Worm (Caenorhabditis elegans) whole organism, L1 larva: ENCODE measurements around the gene nhr-117.

Source experiments
- aha-1 ChIP-seq: fragments of 150-350 bp; optimal IDR thresholded peaks from 2 replicates; lab custom pipeline; 2014; ENCODE audit warnings: missing biosample characterization, missing genetic modification characterization
- aly-2 ChIP-seq: fragments of 150-350 bp; optimal IDR thresholded peaks from 2 replicates; lab custom pipeline; 2014; ENCODE audit warnings: missing biosample characterization, missing genetic modification characterization
- ceh-90 ChIP-seq: sonication (generic microtip); optimal IDR thresholded peaks from 2 replicates; lab custom pipeline; 2016; ENCODE audit warnings: missing genetic modification characterization, missing compliant biosample characterization
- ces-1 ChIP-seq: fragments of 150-350 bp; optimal IDR thresholded peaks from 2 replicates; lab custom pipeline; 2014; ENCODE audit warnings: missing biosample characterization, missing genetic modification reagents, missing genetic modification characterization
- efl-1 ChIP-seq, 4 experiments: fragments of 150-350 bp; optimal IDR thresholded peaks in 3 of 4; peaks in 1 of 4; 1 replicate in 1 of 4; 2 replicates in 3 of 4; lab custom pipeline; 2014; ENCODE audit warnings: missing biosample characterization in 2 of 4, missing genetic modification characterization in 2 of 4, missing genetic modification reagents in 2 of 4
- egl-13 ChIP-seq: sonication (generic microtip); optimal IDR thresholded peaks from 2 replicates; lab custom pipeline; 2016; ENCODE audit warnings: missing genotype, missing genetic modification reagents, missing genetic modification characterization, missing compliant biosample characterization
- elt-3 ChIP-seq, 6 experiments: fragments of 150-350 bp in 1 of 6; sonication (generic microtip); optimal IDR thresholded peaks; 2 replicates each; lab custom pipeline; 2017 to 2018; ENCODE audit warnings: missing biosample characterization in 6 of 6, missing genetic modification characterization in 6 of 6, inconsistent platforms in 1 of 6
- ets-5 ChIP-seq: fragments of 200-800 bp; sonication (Bioruptor generic); IDR thresholded peaks from 2 replicates; pipeline ENCODE4 v1.3.6; 2022; ENCODE audit warnings: missing genetic modification characterization, missing compliant biosample characterization
- grh-1 ChIP-seq: fragments of 200-800 bp; sonication (Bioruptor generic); IDR thresholded peaks from 2 replicates; pipeline ENCODE4 v1.3.6; 2022; ENCODE audit warnings: missing genetic modification reagents, missing genetic modification characterization, missing compliant biosample characterization
- hlh-4 ChIP-seq: sonication (generic microtip); optimal IDR thresholded peaks from 2 replicates; lab custom pipeline; 2016; ENCODE audit warnings: mild to moderate bottlenecking, missing genetic modification characterization, missing compliant biosample characterization
- isw-1 ChIP-seq: fragments of 200-800 bp; sonication (Bioruptor generic); IDR thresholded peaks from 2 replicates; pipeline ENCODE4 v1.3.6; 2022; ENCODE audit warnings: missing genetic modification characterization, missing compliant biosample characterization
- jun-1 ChIP-seq: fragments of 150-350 bp; optimal IDR thresholded peaks from 2 replicates; lab custom pipeline; 2014; ENCODE audit warnings: missing biosample characterization, missing genetic modification reagents, missing genetic modification characterization
- lin-35 ChIP-seq, 2 experiments: fragments of 150-350 bp; optimal IDR thresholded peaks; 2 replicates each; lab custom pipeline; 2014; ENCODE audit warnings: missing biosample characterization in 2 of 2, missing genetic modification characterization in 2 of 2, missing genetic modification reagents in 2 of 2
- lir-3 ChIP-seq: sonication (generic microtip); optimal IDR thresholded peaks from 2 replicates; lab custom pipeline; 2016; ENCODE audit warnings: mild to moderate bottlenecking, missing genetic modification characterization, moderate library complexity, missing compliant biosample characterization; ENCODE audit not compliant: poor library complexity
- mef-2 ChIP-seq: fragments of 150-350 bp; optimal IDR thresholded peaks from 2 replicates; lab custom pipeline; 2014; ENCODE audit warnings: missing biosample characterization, missing genetic modification characterization
- nhr-19 ChIP-seq: fragments of 200-800 bp; sonication (Bioruptor generic); conservative IDR thresholded peaks from 2 replicates; pipeline ENCODE4 v1.3.6; 2022; ENCODE audit warnings: missing genetic modification characterization, missing compliant biosample characterization
- nhr-20 ChIP-seq: sonication (generic microtip); optimal IDR thresholded peaks from 2 replicates; lab custom pipeline; 2016; ENCODE audit warnings: mild to moderate bottlenecking, missing genetic modification characterization, missing compliant biosample characterization
- nhr-28 ChIP-seq: fragments of 150-350 bp; optimal IDR thresholded peaks from 2 replicates; lab custom pipeline; 2014; ENCODE audit warnings: missing biosample characterization, missing genetic modification characterization
- nhr-47 ChIP-seq: sonication (generic microtip); optimal IDR thresholded peaks from 2 replicates; lab custom pipeline; 2016; ENCODE audit warnings: mild to moderate bottlenecking, missing genetic modification characterization, moderate library complexity, missing compliant biosample characterization
- nhr-71 ChIP-seq: sonication (generic microtip); optimal IDR thresholded peaks from 2 replicates; lab custom pipeline; 2016; ENCODE audit warnings: mild to moderate bottlenecking, missing genetic modification characterization, moderate library complexity, missing compliant biosample characterization
- nhr-85 ChIP-seq: sonication (generic microtip); peaks from one replicate; lab custom pipeline; 2016; ENCODE audit warnings: missing genetic modification characterization, inconsistent platforms, missing compliant biosample characterization
- rnt-1 ChIP-seq: sonication (generic microtip); optimal IDR thresholded peaks from 2 replicates; lab custom pipeline; 2016; ENCODE audit warnings: mild to moderate bottlenecking, missing genetic modification characterization, moderate library complexity, missing compliant biosample characterization
- snpc-4 ChIP-seq: fragments of 150-350 bp; optimal IDR thresholded peaks from 2 replicates; lab custom pipeline; 2014; ENCODE audit warnings: missing biosample characterization, missing genetic modification characterization
- tbx-2 ChIP-seq: sonication (generic microtip); optimal IDR thresholded peaks from 2 replicates; lab custom pipeline; 2016; ENCODE audit warnings: missing genetic modification characterization, missing compliant biosample characterization
- tlp-1 ChIP-seq: fragments of 150-350 bp; optimal IDR thresholded peaks from 2 replicates; lab custom pipeline; 2014; ENCODE audit warnings: missing biosample characterization, missing genetic modification characterization
- unc-130 ChIP-seq: fragments of 150-350 bp; optimal IDR thresholded peaks from 2 replicates; lab custom pipeline; 2017; ENCODE audit warnings: missing biosample characterization, missing genetic modification characterization, inconsistent platforms
- unc-30 ChIP-seq: sonication (generic microtip); optimal IDR thresholded peaks from 2 replicates; lab custom pipeline; 2017; ENCODE audit warnings: missing biosample characterization, missing genetic modification characterization
- unc-86 ChIP-seq: sonication (generic microtip); optimal IDR thresholded peaks from 2 replicates; lab custom pipeline; 2016; ENCODE audit warnings: missing genetic modification characterization, missing compliant biosample characterization
- xbp-1 ChIP-seq: sonication (generic microtip); optimal IDR thresholded peaks from 2 replicates; lab custom pipeline; 2016; ENCODE audit warnings: missing genetic modification characterization, missing compliant biosample characterization
- ztf-11 ChIP-seq, 2 experiments: sonication (generic microtip); optimal IDR thresholded peaks; 2 replicates each; lab custom pipeline; 2016 to 2017; ENCODE audit warnings: missing genetic modification characterization in 2 of 2, missing biosample characterization in 1 of 2, missing compliant biosample characterization in 1 of 2

The nhr-117 gene

ce11 chrV:1583242-1583641 lies 38.1 kb downstream of the nhr-117 start:
- no peak for TF ChIP-seq nhr-71 (tag; lab: Kevin White, UChicago)
- TF ChIP-seq ets-5 (GFP tag; lab: Robert Waterston, UW) = no peak
- TF ChIP-seq unc-130 (tag; lab: Kevin White, UChicago) = no peak
- TF ChIP-seq snpc-4 (tag; lab: Kevin White, UChicago) = no peak
- no peak for TF ChIP-seq unc-30
- no peak for TF ChIP-seq lin-35 (GFP tag; optimal IDR thresholded peaks at IDR 0.05; lab: Kevin White, UChicago)
- no peak for TF ChIP-seq xbp-1 (tag; lab: Kevin White, UChicago)
- TF ChIP-seq aha-1 (tag; lab: Kevin White, UChicago) = no peak
- no peak for TF ChIP-seq nhr-28

ce11 chrV:1579790-1580189 lies 41.5 kb downstream of the nhr-117 start:
- TF ChIP-seq efl-1 (optimal IDR thresholded peaks at IDR 0.05; lab: Kevin White, UChicago) = no peak
- peak in 1 of 2 experiments; percentile 53 for TF ChIP-seq efl-1 (GFP tag; optimal IDR thresholded peaks at IDR 0.05 in 1 of 2; lab: Kevin White, UChicago)
- TF ChIP-seq unc-86 (tag; lab: Kevin White, UChicago) = no peak
- no peak for TF ChIP-seq ces-1 (GFP tag; lab: Kevin White, UChicago)
- TF ChIP-seq nhr-85 (tag; lab: Kevin White, UChicago) = peak; percentile 71
- TF ChIP-seq, all 84 proteins: peak for 2

- TF ChIP-seq lin-35 (GFP tag; optimal IDR thresholded peaks at IDR 0.05; lab: Kevin White, UChicago) (no peak), nhr-85 (tag; lab: Kevin White, UChicago) (peak; percentile 50), efl-1 (optimal IDR thresholded peaks at IDR 0.05; lab: Kevin White, UChicago) (no peak), efl-1 (GFP tag; optimal IDR thresholded peaks at IDR 0.05 in 1 of 2; lab: Kevin White, UChicago) (peak in 1 of 2 experiments; percentile 18)
- TF ChIP-seq, all 84 proteins: peak for 2
Observed at ce11 chrV:1578572-1579230, 42.6 kb downstream of the nhr-117 start.

- no peak for TF ChIP-seq egl-13 (tag; lab: Kevin White, UChicago)
- no peak for TF ChIP-seq aha-1 (tag; lab: Kevin White, UChicago)
- no peak for TF ChIP-seq isw-1 (GFP tag; lab: Robert Waterston, UW)
- no peak for TF ChIP-seq lir-3
- TF ChIP-seq nhr-20 = no peak
- TF ChIP-seq aly-2 (tag; lab: Kevin White, UChicago) = no peak
- TF ChIP-seq nhr-71 (tag; lab: Kevin White, UChicago) = no peak
- no peak for TF ChIP-seq tlp-1
- TF ChIP-seq nhr-19 = no peak
- TF ChIP-seq nhr-85 (tag; lab: Kevin White, UChicago) = no peak
Observed at ce11 chrV:1577092-1577709, 44.1 kb downstream of the nhr-117 start.

ce11 chrV:1575493-1576084 lies 45.7 kb downstream of the nhr-117 start:
- TF ChIP-seq mef-2 (tag; lab: Kevin White, UChicago) (no peak), ceh-90 (tag; lab: Kevin White, UChicago) (no peak), nhr-47 (tag; lab: Kevin White, UChicago) (no peak), snpc-4 (tag; lab: Kevin White, UChicago) (no peak), jun-1 (tag; lab: Kevin White, UChicago) (no peak), ztf-11 (tag; optimal IDR thresholded peaks at IDR 0.05; lab: Kevin White, UChicago) (no peak), elt-3 (tag; optimal IDR thresholded peaks at IDR 0.05; lab: Kevin White, UChicago) (no peak), grh-1 (no peak), rnt-1 (tag; lab: Kevin White, UChicago) (no peak), hlh-4 (tag; lab: Kevin White, UChicago) (no peak), tbx-2 (tag; lab: Kevin White, UChicago) (no peak)
